Fruit fly (Drosophila melanogaster): ENCODE measurements around the gene sn.

Gene sn

dm6 chrX:7920081-7920688 lies 43.6 kb upstream of the sn start, which contains the start of the genes hdm and Ykt6 (continued):
- peak; percentile 77 for TF ChIP-seq Hsf (GFP tag; optimal IDR thresholded peaks at IDR 0.05)
- peak; percentile 56 for TF ChIP-seq CG8924 (tag; optimal IDR thresholded peaks at IDR 0.05)
- TF ChIP-seq klu (GFP tag; IDR thresholded peaks at IDR 0.05): no peak
- peak; percentile 85 for TF ChIP-seq E2f2 (GFP tag; IDR thresholded peaks at IDR 0.05)
- TF ChIP-seq Ravus (GFP tag; IDR thresholded peaks at IDR 0.05): no peak
- TF ChIP-seq CG12236 (GFP tag; optimal IDR thresholded peaks at IDR 0.05): peak; percentile 34
- no peak for TF ChIP-seq Doc2 (GFP tag; IDR thresholded peaks at IDR 0.05)
- TF ChIP-seq luna (GFP tag; optimal IDR thresholded peaks at IDR 0.05): peak; percentile 38
- TF ChIP-seq CG18262 (tag; optimal IDR thresholded peaks at IDR 0.05): peak; percentile 69
- TF ChIP-seq gfzf (GFP tag; optimal IDR thresholded peaks at IDR 0.05): peak; percentile 35
- TF ChIP-seq disco-r (GFP tag; optimal IDR thresholded peaks at IDR 0.05): peak; percentile 41
- TF ChIP-seq CG15696 (tag; optimal IDR thresholded peaks at IDR 0.05): peak; percentile 80
- peak; percentile 53 for TF ChIP-seq CG12219 (GFP tag; optimal IDR thresholded peaks at IDR 0.05)
- TF ChIP-seq jumu (GFP tag; optimal IDR thresholded peaks at IDR 0.05): peak; percentile 86
- TF ChIP-seq CG15073 (GFP tag; optimal IDR thresholded peaks at IDR 0.05): no peak
- TF ChIP-seq CTCF (GFP tag; optimal IDR thresholded peaks at IDR 0.05): peak; percentile 24
- TF ChIP-seq Sox102F (GFP tag; optimal IDR thresholded peaks at IDR 0.05): no peak
- TF ChIP-seq sim (GFP tag; IDR thresholded peaks at IDR 0.05): peak; percentile 73
- TF ChIP-seq chinmo (GFP tag; IDR thresholded peaks at IDR 0.05; ENCODE audit: partially characterized antibody): peak; percentile 87; the same call in 3 of the 4 replicates
- peak; percentile 59 for TF ChIP-seq CG12299 (tag; optimal IDR thresholded peaks at IDR 0.05)
- TF ChIP-seq dpn (GFP tag; optimal IDR thresholded peaks at IDR 0.05): peak; percentile 86 to 87
- peak; percentile 78 for TF ChIP-seq ttk (GFP tag; IDR thresholded peaks at IDR 0.05)
- TF ChIP-seq CG15514 (GFP tag; optimal IDR thresholded peaks at IDR 0.05): peak; percentile 82
- peak; percentile 75 for TF ChIP-seq CG14050 (GFP tag; IDR thresholded peaks at IDR 0.05)
- TF ChIP-seq E2f1 (GFP tag; IDR thresholded peaks at IDR 0.05): peak; percentile 80; the same call in 1 of the 2 replicates
- TF ChIP-seq CG10147 (GFP tag; optimal IDR thresholded peaks at IDR 0.05): no peak
- TF ChIP-seq sug (tag; optimal IDR thresholded peaks at IDR 0.05): peak; percentile 72
- peak; percentile 28 for TF ChIP-seq org-1 (GFP tag; optimal IDR thresholded peaks at IDR 0.05)
- no peak for TF ChIP-seq CG15479 (GFP tag; optimal IDR thresholded peaks at IDR 0.05)
- TF ChIP-seq ara (GFP tag; IDR thresholded peaks at IDR 0.05): peak; percentile 85
- TF ChIP-seq Rfx (GFP tag; IDR thresholded peaks at IDR 0.05): peak; percentile 88
- TF ChIP-seq dmrt11E (tag; optimal IDR thresholded peaks at IDR 0.05): peak; percentile 74
- peak; percentile 45; the same call in 1 of the 2 replicates for TF ChIP-seq cas (GFP tag; IDR thresholded peaks at IDR 0.05)
- TF ChIP-seq CG31441 (GFP tag; IDR thresholded peaks at IDR 0.05): no peak; the same call in 1 of the 2 replicates
- peak; percentile 71 for TF ChIP-seq sisA (GFP tag; IDR thresholded peaks at IDR 0.05)
- TF ChIP-seq HmgZ (tag; optimal IDR thresholded peaks at IDR 0.05): peak; percentile 90
- peak; percentile 79 for TF ChIP-seq CG4404 (GFP tag; IDR thresholded peaks at IDR 0.05)
- TF ChIP-seq Bteb2 (GFP tag; optimal IDR thresholded peaks at IDR 0.05): peak; percentile 65
- peak; percentile 92 for TF ChIP-seq hb (GFP tag; IDR thresholded peaks at IDR 0.05; ENCODE audit: partially characterized antibody)
- no peak for TF ChIP-seq sc (optimal IDR thresholded peaks at IDR 0.05)
- TF ChIP-seq sc (GFP tag; optimal IDR thresholded peaks at IDR 0.05): no peak
- peak; percentile 53 for TF ChIP-seq maf-S (GFP tag; optimal IDR thresholded peaks at IDR 0.05)
- peak; percentile 68 for TF ChIP-seq CG11085 (GFP tag; IDR thresholded peaks at IDR 0.05)
- peak; percentile 87 for TF ChIP-seq slbo (GFP tag; IDR thresholded peaks at IDR 0.05)
- TF ChIP-seq CG14860 (GFP tag; IDR thresholded peaks at IDR 0.05; ENCODE audit: partially characterized antibody): peak; percentile 93
- TF ChIP-seq so (GFP tag; IDR thresholded peaks at IDR 0.05): peak; percentile 84
- TF ChIP-seq bigmax (GFP tag; optimal IDR thresholded peaks at IDR 0.05): no peak
- TF ChIP-seq ind (GFP tag; optimal IDR thresholded peaks at IDR 0.05): no peak
- peak; percentile 73 for TF ChIP-seq Ets97D (GFP tag; optimal IDR thresholded peaks at IDR 0.05)
- TF ChIP-seq Camta (GFP tag; optimal IDR thresholded peaks at IDR 0.05): peak; percentile 79
- no peak for TF ChIP-seq Dip2 (GFP tag; IDR thresholded peaks at IDR 0.05)
- TF ChIP-seq Myb (GFP tag; optimal IDR thresholded peaks at IDR 0.05): peak; percentile 98

Data from whole organism, embryonic.